Worm (Caenorhabditis elegans): Measurements from ENCODE around the gene nspe-2.

nspe-2 gene

DNA sequence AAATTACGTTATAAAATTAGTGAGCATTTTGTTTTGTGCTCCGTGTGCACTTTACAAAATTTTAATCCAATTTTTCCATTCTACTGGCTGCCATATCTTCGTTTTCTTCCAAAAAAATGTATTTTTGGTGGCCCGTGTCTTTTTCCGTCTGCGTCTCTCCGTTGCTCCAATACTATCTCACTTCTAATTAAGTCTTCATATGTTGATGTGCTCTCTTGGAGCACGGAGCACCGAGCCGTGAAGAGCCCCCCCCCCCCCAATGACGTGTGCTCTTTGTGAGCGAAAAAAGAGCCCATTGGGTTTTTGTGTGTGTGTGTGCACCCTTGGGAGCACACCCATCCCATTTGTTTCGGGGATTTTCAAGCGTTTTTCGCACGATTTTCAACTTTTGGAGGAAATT is 45.8 kb upstream of the nspe-2 start:
- TF ChIP-seq lin-39 (tag; optimal IDR thresholded peaks at IDR 0.05) (no peak), ZK546.5 (tag; optimal IDR thresholded peaks at IDR 0.05) (no peak), skn-1 (tag; optimal IDR thresholded peaks at IDR 0.05) (no peak), zag-1 (tag; optimal IDR thresholded peaks at IDR 0.05) (peak; percentile 35), nhr-6 (tag; optimal IDR thresholded peaks at IDR 0.05) (no peak), sma-9 (GFP tag; optimal IDR thresholded peaks at IDR 0.05) (peak; percentile 30), sma-9 (tag; optimal IDR thresholded peaks at IDR 0.05) (no peak), F13H6.1 (tag; optimal IDR thresholded peaks at IDR 0.05) (no peak)

DNA sequence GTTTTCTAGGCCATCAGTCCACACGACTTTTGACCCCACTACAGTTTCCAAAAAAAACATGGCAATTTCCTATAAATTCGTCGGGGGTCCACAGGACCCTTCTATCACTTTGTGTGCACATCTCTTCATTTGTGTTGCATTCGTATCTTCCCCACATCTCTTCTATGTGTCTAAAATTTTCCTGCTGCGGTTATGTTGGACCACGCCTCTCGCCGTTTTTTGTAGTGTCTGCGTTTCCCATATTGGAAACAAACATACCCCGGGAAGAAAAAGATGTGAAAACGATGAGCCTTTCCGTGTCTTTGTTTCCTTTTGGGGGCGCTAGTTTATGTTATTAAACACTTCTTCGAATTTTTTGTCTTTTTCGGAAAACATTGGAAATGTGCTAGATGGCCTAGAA is 42.7 kb upstream of the nspe-2 start:
- TF ChIP-seq sem-4 (tag; optimal IDR thresholded peaks at IDR 0.05) (no peak), egl-27 (tag; optimal IDR thresholded peaks at IDR 0.05) (no peak), zag-1 (tag; optimal IDR thresholded peaks at IDR 0.05) (peak; percentile 47), snpc-4 (tag; optimal IDR thresholded peaks at IDR 0.05) (no peak), unc-55 (GFP tag; optimal IDR thresholded peaks at IDR 0.05) (peak; percentile 27), ztf-11 (tag; optimal IDR thresholded peaks at IDR 0.05) (no peak), nhr-25 (tag; optimal IDR thresholded peaks at IDR 0.05) (no peak), alr-1 (tag; optimal IDR thresholded peaks at IDR 0.05) (no peak), ceh-82 (tag; optimal IDR thresholded peaks at IDR 0.05) (no peak), nhr-10 (tag; optimal IDR thresholded peaks at IDR 0.05) (no peak), ceh-16 (tag; optimal IDR thresholded peaks at IDR 0.05) (no peak), elt-3 (tag; optimal IDR thresholded peaks at IDR 0.05) (no peak), ztf-1 (GFP tag; conservative IDR thresholded peaks at IDR 0.05) (no peak), blmp-1 (tag; optimal IDR thresholded peaks at IDR 0.05; ENCODE audit: insufficient read depth) (no peak), mab-5 (tag; optimal IDR thresholded peaks at IDR 0.05) (no peak), ztf-4 (tag; optimal IDR thresholded peaks at IDR 0.05) (no peak), lsy-2 (tag; optimal IDR thresholded peaks at IDR 0.05) (peak in 1 of 2 experiments; percentile 43), lin-39 (tag; optimal IDR thresholded peaks at IDR 0.05) (no peak)

DNA sequence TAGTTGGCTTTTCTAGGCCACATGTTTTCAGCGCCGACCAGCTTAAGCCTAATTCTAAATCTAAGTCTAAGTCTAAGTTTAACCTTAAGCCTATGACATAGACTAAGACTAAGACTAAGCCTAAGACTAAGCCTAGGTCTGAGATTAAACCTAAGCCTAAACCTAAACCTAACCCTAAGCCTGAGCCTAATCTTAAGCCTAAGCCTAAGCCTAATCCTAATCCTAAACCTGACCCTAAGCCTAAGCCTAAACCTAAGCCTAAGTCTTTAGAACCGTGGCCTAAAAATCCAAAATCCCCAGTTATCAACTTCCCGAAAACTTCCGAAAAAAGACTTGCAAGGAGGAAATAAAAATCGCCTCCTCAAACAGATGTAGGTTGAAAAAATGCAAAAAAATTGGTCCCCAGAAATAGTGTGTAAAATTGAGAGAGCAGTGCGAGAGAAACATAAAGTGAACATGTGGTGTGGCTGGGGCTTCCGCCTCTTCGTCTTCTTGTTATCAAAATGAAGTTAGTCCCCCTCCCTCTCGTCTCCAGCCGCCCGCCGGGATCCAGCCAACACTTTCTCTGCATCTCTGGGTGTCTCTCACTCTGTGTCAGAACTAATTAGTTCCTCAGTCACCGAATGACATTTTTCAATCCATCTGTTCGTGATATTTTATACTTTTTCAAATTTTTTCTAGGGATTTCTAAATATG is 40.6 kb upstream of the nspe-2 start:
- TF ChIP-seq lin-11 (tag; optimal IDR thresholded peaks at IDR 0.05): no peak
- TF ChIP-seq unc-55 (GFP tag; optimal IDR thresholded peaks at IDR 0.05): peak; percentile 45
- no peak for TF ChIP-seq ZK546.5 (tag; optimal IDR thresholded peaks at IDR 0.05)
- no peak for TF ChIP-seq ztf-1 (GFP tag; conservative IDR thresholded peaks at IDR 0.05)
- no peak for TF ChIP-seq lin-13 (GFP tag; optimal IDR thresholded peaks at IDR 0.05)
- TF ChIP-seq sma-3 (GFP tag; optimal IDR thresholded peaks at IDR 0.05): no peak
- no peak for TF ChIP-seq ceh-16 (tag; optimal IDR thresholded peaks at IDR 0.05)
- TF ChIP-seq zag-1 (tag; optimal IDR thresholded peaks at IDR 0.05): no peak
- TF ChIP-seq ztf-11 (tag; optimal IDR thresholded peaks at IDR 0.05): no peak
- TF ChIP-seq Y55F3AM.14 (GFP tag; optimal IDR thresholded peaks at IDR 0.05): no peak
- TF ChIP-seq ceh-82 (tag; optimal IDR thresholded peaks at IDR 0.05): no peak
- no peak for TF ChIP-seq aly-2 (tag; optimal IDR thresholded peaks at IDR 0.05)
- no peak for TF ChIP-seq skn-1 (tag; optimal IDR thresholded peaks at IDR 0.05)
- TF ChIP-seq dmd-4 (tag; optimal IDR thresholded peaks at IDR 0.05): no peak
- TF ChIP-seq sma-9 (GFP tag; optimal IDR thresholded peaks at IDR 0.05): peak; percentile 56
- TF ChIP-seq sma-9 (tag; optimal IDR thresholded peaks at IDR 0.05): no peak
- peak in 1 of 2 experiments; percentile 48 for TF ChIP-seq lsy-2 (tag; optimal IDR thresholded peaks at IDR 0.05)
- peak; percentile 49 for TF ChIP-seq F13H6.1 (tag; optimal IDR thresholded peaks at IDR 0.05)
- no peak for TF ChIP-seq alr-1 (tag; optimal IDR thresholded peaks at IDR 0.05)
- no peak for TF ChIP-seq nhr-12 (tag; optimal IDR thresholded peaks at IDR 0.05)
- TF ChIP-seq egl-27 (tag; optimal IDR thresholded peaks at IDR 0.05): no peak
- TF ChIP-seq mbf-1 (tag; optimal IDR thresholded peaks at IDR 0.05): no peak
- TF ChIP-seq nhr-21 (tag; optimal IDR thresholded peaks at IDR 0.05): no peak
- no peak for TF ChIP-seq crh-2 (tag; optimal IDR thresholded peaks at IDR 0.05)
- TF ChIP-seq ama-1 (optimal IDR thresholded peaks at IDR 0.05): no peak
- no peak for TF ChIP-seq nhr-237 (tag; optimal IDR thresholded peaks at IDR 0.05)
- no peak for TF ChIP-seq peb-1 (tag; optimal IDR thresholded peaks at IDR 0.05)
- no peak for TF ChIP-seq nhr-10 (tag; optimal IDR thresholded peaks at IDR 0.05)
- peak; percentile 35 for TF ChIP-seq nhr-129 (tag; optimal IDR thresholded peaks at IDR 0.05)
- TF ChIP-seq elt-3 (tag; optimal IDR thresholded peaks at IDR 0.05): no peak
- TF ChIP-seq sem-4 (tag; optimal IDR thresholded peaks at IDR 0.05): peak; percentile 69
- TF ChIP-seq mab-5 (tag; optimal IDR thresholded peaks at IDR 0.05): no peak
- no peak for TF ChIP-seq unc-39 (tag; optimal IDR thresholded peaks at IDR 0.05)
- TF ChIP-seq nhr-23 (tag; optimal IDR thresholded peaks at IDR 0.05): no peak
- no peak for TF ChIP-seq fos-1 (tag; optimal IDR thresholded peaks at IDR 0.05)
- no peak for TF ChIP-seq elt-1 (tag; optimal IDR thresholded peaks at IDR 0.05)
- TF ChIP-seq mdl-1 (tag; optimal IDR thresholded peaks at IDR 0.05): peak in 1 of 2 experiments; percentile 16
- TF ChIP-seq nhr-11 (tag; optimal IDR thresholded peaks at IDR 0.05): no peak
- TF ChIP-seq ztf-4 (tag; optimal IDR thresholded peaks at IDR 0.05): no peak
- no peak for TF ChIP-seq nhr-6 (tag; optimal IDR thresholded peaks at IDR 0.05)
- TF ChIP-seq nhr-25 (tag; optimal IDR thresholded peaks at IDR 0.05): no peak
- TF ChIP-seq C34F6.9 (tag; optimal IDR thresholded peaks at IDR 0.05): peak; percentile 59
- TF ChIP-seq nhr-77 (tag; optimal IDR thresholded peaks at IDR 0.05): no peak
- no peak for TF ChIP-seq blmp-1 (tag; optimal IDR thresholded peaks at IDR 0.05; ENCODE audit: insufficient read depth)
- TF ChIP-seq lin-39 (tag; optimal IDR thresholded peaks at IDR 0.05): no peak

Measured in whole organism, L2 larva.